Worm (Caenorhabditis elegans): ENCODE data around the gene abu-8.

ce11 chrV:5143785-5144184 lies 50.6 kb downstream of the abu-8 start, which contains the start of gene srh-129:
- no peak for TF ChIP-seq hmbx-1 (tag; optimal IDR thresholded peaks at IDR 0.05)
- no peak for TF ChIP-seq ama-1 (optimal IDR thresholded peaks at IDR 0.05)
- TF ChIP-seq F13C5.2 (tag; optimal IDR thresholded peaks at IDR 0.05) = no peak
- TF ChIP-seq tbx-11 (GFP tag; IDR thresholded peaks at IDR 0.05) = no peak
- no peak for TF ChIP-seq sea-1 (GFP tag; conservative IDR thresholded peaks at IDR 0.05)
- no peak for TF ChIP-seq tbx-37 (GFP tag; conservative IDR thresholded peaks at IDR 0.05)
- no peak for TF ChIP-seq aly-1 (tag; optimal IDR thresholded peaks at IDR 0.05)
- no peak for TF ChIP-seq hmg-4 (GFP tag; optimal IDR thresholded peaks at IDR 0.05)
- TF ChIP-seq flt-1 (GFP tag; IDR thresholded peaks at IDR 0.05) = no peak
- TF ChIP-seq ceh-36 (tag; optimal IDR thresholded peaks at IDR 0.05) = no peak
- no peak for TF ChIP-seq hnd-1 (tag; optimal IDR thresholded peaks at IDR 0.05)

Data from whole organism, early embryonic.